Worm (Caenorhabditis elegans): Measurements from ENCODE around the gene Y43D4A.5.
"Not testable (repeated sequence)": the region's sequence is repeated elsewhere in the genome, so short reads cannot be mapped to it uniquely, and the experiment has no call there.

Y43D4A.5 gene

ce11 chrIV:16775455-16775854 is at the start of gene Y43D4A.5:
Gene Y43D4A.5 (plus strand): TSS chrIV:16775755.
- TF ChIP-seq med-1 (GFP tag; optimal IDR thresholded peaks at IDR 0.05; ENCODE audit: insufficient read depth), result no peak

- peak; percentile 90 for TF ChIP-seq flt-1 (GFP tag; IDR thresholded peaks at IDR 0.05)
- TF ChIP-seq tab-1 (GFP tag; IDR thresholded peaks at IDR 0.05), result peak; percentile 88
- peak; percentile 55; the same call in 1 of the 2 replicates for TF ChIP-seq T22C8.4 (GFP tag; IDR thresholded peaks at IDR 0.05)
- peak; percentile 56; the same call in 1 of the 2 replicates for TF ChIP-seq klf-2 (GFP tag; conservative IDR thresholded peaks at IDR 0.05)
- TF ChIP-seq ref-1 (GFP tag; conservative IDR thresholded peaks at IDR 0.05), result peak; percentile 59
- peak; percentile 81 for TF ChIP-seq ztf-23 (GFP tag; IDR thresholded peaks at IDR 0.05)
These were observed 44.3 kb upstream of the Y43D4A.5 start for ce11 chrIV:16731253-16731652.

- TF ChIP-seq ztf-23 (GFP tag; IDR thresholded peaks at IDR 0.05), result no peak
- TF ChIP-seq tab-1 (GFP tag; IDR thresholded peaks at IDR 0.05), result no peak
- no peak for TF ChIP-seq T22C8.4 (GFP tag; IDR thresholded peaks at IDR 0.05)
- no peak for TF ChIP-seq med-1 (GFP tag; optimal IDR thresholded peaks at IDR 0.05; ENCODE audit: insufficient read depth)
- TF ChIP-seq ref-1 (GFP tag; conservative IDR thresholded peaks at IDR 0.05), result no peak
- no peak for TF ChIP-seq ztf-29 (GFP tag; IDR thresholded peaks at IDR 0.05)
- TF ChIP-seq klf-2 (GFP tag; conservative IDR thresholded peaks at IDR 0.05), result no peak
These were observed 39.6 kb upstream of the Y43D4A.5 start, which contains the start of gene Y51H4A.25 for ce11 chrIV:16735957-16736356. Gene Y51H4A.25 (plus strand): TSS chrIV:16736329.

ce11 chrIV:16740769-16741168 is 34.8 kb upstream of the Y43D4A.5 start, which contains the start of gene Y51H4A.24:
Gene Y51H4A.24 (minus strand): TSS chrIV:16740869.
- TF ChIP-seq flt-1 (GFP tag; IDR thresholded peaks at IDR 0.05) (no peak), tab-1 (GFP tag; IDR thresholded peaks at IDR 0.05) (no peak), ref-1 (GFP tag; conservative IDR thresholded peaks at IDR 0.05) (no peak), T22C8.4 (GFP tag; IDR thresholded peaks at IDR 0.05) (no peak), klf-2 (GFP tag; conservative IDR thresholded peaks at IDR 0.05) (no peak), ztf-23 (GFP tag; IDR thresholded peaks at IDR 0.05) (no peak), ztf-29 (GFP tag; IDR thresholded peaks at IDR 0.05) (no peak), med-1 (GFP tag; optimal IDR thresholded peaks at IDR 0.05; ENCODE audit: insufficient read depth) (no peak), cog-1 (tag; optimal IDR thresholded peaks at IDR 0.05) (no peak)

ce11 chrIV:16743530-16743929 is 32.0 kb upstream of the Y43D4A.5 start, which contains the start of gene Y43D4A.1:
Gene Y43D4A.1 (plus strand): TSS chrIV:16743830.
- TF ChIP-seq flt-1 (GFP tag; IDR thresholded peaks at IDR 0.05) (no peak), T22C8.4 (GFP tag; IDR thresholded peaks at IDR 0.05) (no peak), ref-1 (GFP tag; conservative IDR thresholded peaks at IDR 0.05) (no peak), klf-2 (GFP tag; conservative IDR thresholded peaks at IDR 0.05) (no peak), ztf-29 (GFP tag; IDR thresholded peaks at IDR 0.05) (no peak), ztf-23 (GFP tag; IDR thresholded peaks at IDR 0.05) (no peak), tab-1 (GFP tag; IDR thresholded peaks at IDR 0.05) (no peak), cog-1 (tag; optimal IDR thresholded peaks at IDR 0.05) (no peak), med-1 (GFP tag; optimal IDR thresholded peaks at IDR 0.05; ENCODE audit: insufficient read depth) (no peak)

ce11 chrIV:16751087-16751486 is 24.5 kb upstream of the Y43D4A.5 start:
- no peak for TF ChIP-seq ztf-23 (GFP tag; IDR thresholded peaks at IDR 0.05)
- TF ChIP-seq cog-1 (tag; optimal IDR thresholded peaks at IDR 0.05), result no peak
- no peak for TF ChIP-seq tab-1 (GFP tag; IDR thresholded peaks at IDR 0.05)
- TF ChIP-seq med-1 (GFP tag; optimal IDR thresholded peaks at IDR 0.05; ENCODE audit: insufficient read depth), result no peak
- no peak for TF ChIP-seq ref-1 (GFP tag; conservative IDR thresholded peaks at IDR 0.05)
- TF ChIP-seq klf-2 (GFP tag; conservative IDR thresholded peaks at IDR 0.05), result no peak
- no peak for TF ChIP-seq flt-1 (GFP tag; IDR thresholded peaks at IDR 0.05)
- no peak for TF ChIP-seq T22C8.4 (GFP tag; IDR thresholded peaks at IDR 0.05)

ce11 chrIV:16755771-16756170 is 19.8 kb upstream of the Y43D4A.5 start, which contains the start of gene Y43D4A.2:
Gene Y43D4A.2 (minus strand): TSS chrIV:16755871.
- not testable (repeated sequence) for TF ChIP-seq T22C8.4 (GFP tag; IDR thresholded peaks at IDR 0.05); ztf-23 (GFP tag; IDR thresholded peaks at IDR 0.05); cog-1 (tag; optimal IDR thresholded peaks at IDR 0.05)

- TF ChIP-seq ztf-29 (GFP tag; IDR thresholded peaks at IDR 0.05), result 0 out of 2 replicates have a peak, but pooled peaks have one; percentile 30
- TF ChIP-seq T22C8.4 (GFP tag; IDR thresholded peaks at IDR 0.05), result no peak
- TF ChIP-seq flt-1 (GFP tag; IDR thresholded peaks at IDR 0.05), result no peak
- TF ChIP-seq cog-1 (tag; optimal IDR thresholded peaks at IDR 0.05), result no peak
- 0 out of 2 replicates have a peak, but pooled peaks have one; percentile 38 for TF ChIP-seq ref-1 (GFP tag; conservative IDR thresholded peaks at IDR 0.05)
- TF ChIP-seq klf-2 (GFP tag; conservative IDR thresholded peaks at IDR 0.05), result no peak
- peak; percentile 62; the same call in 1 of the 2 replicates for TF ChIP-seq ztf-23 (GFP tag; IDR thresholded peaks at IDR 0.05)
- TF ChIP-seq med-1 (GFP tag; optimal IDR thresholded peaks at IDR 0.05; ENCODE audit: insufficient read depth), result no peak
- no peak; the same call in 1 of the 2 replicates for TF ChIP-seq tab-1 (GFP tag; IDR thresholded peaks at IDR 0.05)
These were observed 526 bp upstream of the Y43D4A.5 start for ce11 chrIV:16775029-16775428.

ce11 chrIV:16775925-16776324 is 370 bp downstream of the Y43D4A.5 start:
- peak; percentile 11 for TF ChIP-seq cog-1 (tag; optimal IDR thresholded peaks at IDR 0.05)
- TF ChIP-seq med-1 (GFP tag; optimal IDR thresholded peaks at IDR 0.05; ENCODE audit: insufficient read depth), result peak; percentile 37
- TF ChIP-seq tab-1 (GFP tag; IDR thresholded peaks at IDR 0.05), result peak; percentile 88
- TF ChIP-seq flt-1 (GFP tag; IDR thresholded peaks at IDR 0.05), result peak; percentile 82
- peak; percentile 69 for TF ChIP-seq T22C8.4 (GFP tag; IDR thresholded peaks at IDR 0.05)
- TF ChIP-seq ztf-23 (GFP tag; IDR thresholded peaks at IDR 0.05), result peak; percentile 82
- TF ChIP-seq ref-1 (GFP tag; conservative IDR thresholded peaks at IDR 0.05), result peak; percentile 45; the same call in 1 of the 2 replicates
- TF ChIP-seq klf-2 (GFP tag; conservative IDR thresholded peaks at IDR 0.05), result 0 out of 2 replicates have a peak, but pooled peaks have one; percentile 46
- peak; percentile 71 for TF ChIP-seq ztf-29 (GFP tag; IDR thresholded peaks at IDR 0.05)

- TF ChIP-seq ztf-23 (GFP tag; IDR thresholded peaks at IDR 0.05) (no peak), klf-2 (GFP tag; conservative IDR thresholded peaks at IDR 0.05) (no peak), cog-1 (tag; optimal IDR thresholded peaks at IDR 0.05) (no peak), T22C8.4 (GFP tag; IDR thresholded peaks at IDR 0.05) (no peak), med-1 (GFP tag; optimal IDR thresholded peaks at IDR 0.05; ENCODE audit: insufficient read depth) (no peak), flt-1 (GFP tag; IDR thresholded peaks at IDR 0.05) (no peak), ref-1 (GFP tag; conservative IDR thresholded peaks at IDR 0.05) (no peak), ztf-29 (GFP tag; IDR thresholded peaks at IDR 0.05) (no peak), tab-1 (GFP tag; IDR thresholded peaks at IDR 0.05) (no peak)
These were observed 1.4 kb downstream of the Y43D4A.5 start for ce11 chrIV:16776915-16777314.

Data from whole organism, midembryonic.